Worm (Caenorhabditis elegans) whole organism, mixed stage, embryonic: ENCODE data around the gene C37C3.9.

Source experiments
- M03D4.4 ChIP-seq: sonication (generic microtip); optimal IDR thresholded peaks from 2 replicates; lab custom pipeline; 2017; ENCODE audit warnings: mild to moderate bottlenecking, missing genetic modification characterization, missing compliant biosample characterization
- bed-3 ChIP-seq: fragments of 200-800 bp; sonication (Bioruptor generic); optimal IDR thresholded peaks from 3 replicates; lab custom pipeline; 2018; ENCODE audit warnings: mild to moderate bottlenecking, missing genetic modification characterization, moderate library complexity, missing compliant biosample characterization
- blmp-1 ChIP-seq: fragments of 150-350 bp; optimal IDR thresholded peaks from 2 replicates; lab custom pipeline; 2014; ENCODE audit warnings: missing biosample characterization, missing genetic modification characterization
- ceh-43 ChIP-seq: fragments of 200-800 bp; sonication (Bioruptor generic); optimal IDR thresholded peaks from 2 replicates; lab custom pipeline; 2018; ENCODE audit warnings: mild to moderate bottlenecking, missing genetic modification characterization, moderate library complexity, missing compliant biosample characterization
- ceh-83 ChIP-seq: fragments of 200-800 bp; sonication (Bioruptor generic); optimal IDR thresholded peaks from 2 replicates; lab custom pipeline; 2018; ENCODE audit warnings: mild to moderate bottlenecking, missing genetic modification characterization, missing compliant biosample characterization
- ces-1 ChIP-seq: fragments of 150-350 bp; optimal IDR thresholded peaks from 2 replicates; lab custom pipeline; 2014; ENCODE audit warnings: missing biosample characterization, missing genetic modification reagents, missing genetic modification characterization
- cnd-1 ChIP-seq: fragments of 200-800 bp; sonication (Bioruptor generic); optimal IDR thresholded peaks from 2 replicates; lab custom pipeline; 2018; ENCODE audit warnings: mild to moderate bottlenecking, missing genetic modification characterization, missing compliant biosample characterization
- drap-1 ChIP-seq: fragments of 200-800 bp; sonication (Bioruptor generic); optimal IDR thresholded peaks from 3 replicates; lab custom pipeline; 2018; ENCODE audit warnings: mild to moderate bottlenecking, missing genetic modification characterization, missing compliant biosample characterization
- elt-1 ChIP-seq: sonication (generic microtip); optimal IDR thresholded peaks from 2 replicates; lab custom pipeline; 2017; ENCODE audit warnings: missing genetic modification characterization, mild to moderate bottlenecking, missing compliant biosample characterization, antibody characterized with exemption, moderate library complexity, borderline replicate concordance; ENCODE audit not compliant: insufficient read depth
- flh-1 ChIP-seq: fragments of 200-800 bp; sonication (Bioruptor generic); optimal IDR thresholded peaks from 2 replicates; lab custom pipeline; 2018; ENCODE audit warnings: mild to moderate bottlenecking, missing genetic modification characterization, moderate library complexity, missing compliant biosample characterization
- hlh-1 ChIP-seq: fragments of 150-350 bp; optimal IDR thresholded peaks from 2 replicates; lab custom pipeline; 2014; ENCODE audit warnings: missing biosample characterization, missing genetic modification reagents, missing genetic modification characterization
- lin-13 ChIP-seq: fragments of 150-350 bp; optimal IDR thresholded peaks from 2 replicates; lab custom pipeline; 2014; ENCODE audit warnings: missing biosample characterization, missing genetic modification characterization
- lin-32 ChIP-seq: fragments of 200-800 bp; sonication (Bioruptor generic); optimal IDR thresholded peaks from 2 replicates; lab custom pipeline; 2018; ENCODE audit warnings: mild to moderate bottlenecking, missing genetic modification characterization, missing compliant biosample characterization
- lsy-2 ChIP-seq: fragments of 150-350 bp; optimal IDR thresholded peaks from 2 replicates; lab custom pipeline; 2014; ENCODE audit warnings: missing biosample characterization, missing genetic modification characterization
- mab-5 ChIP-seq: fragments of 150-350 bp; optimal IDR thresholded peaks from 2 replicates; lab custom pipeline; 2014; ENCODE audit warnings: missing biosample characterization, missing genetic modification characterization
- mep-1 ChIP-seq: fragments of 150-350 bp; optimal IDR thresholded peaks from 2 replicates; lab custom pipeline; 2017; ENCODE audit warnings: missing biosample characterization, missing genetic modification reagents, missing genetic modification characterization, inconsistent platforms
- mls-2 ChIP-seq: sonication (generic microtip); optimal IDR thresholded peaks from 2 replicates; lab custom pipeline; 2016; ENCODE audit warnings: mild to moderate bottlenecking, missing genetic modification characterization, moderate library complexity, missing compliant biosample characterization
- nhr-12 ChIP-seq: fragments of 150-350 bp; optimal IDR thresholded peaks from 2 replicates; lab custom pipeline; 2014; ENCODE audit warnings: missing biosample characterization, missing genetic modification characterization
- nhr-2 ChIP-seq: fragments of 150-350 bp; optimal IDR thresholded peaks from 2 replicates; lab custom pipeline; 2014; ENCODE audit warnings: missing biosample characterization, missing genetic modification characterization
- nhr-237 ChIP-seq: fragments of 150-350 bp; optimal IDR thresholded peaks from 2 replicates; lab custom pipeline; 2014; ENCODE audit warnings: missing biosample characterization, missing genetic modification characterization
- nhr-28 ChIP-seq: fragments of 150-350 bp; optimal IDR thresholded peaks from 2 replicates; lab custom pipeline; 2014; ENCODE audit warnings: missing biosample characterization, missing genetic modification characterization
- nhr-76 ChIP-seq: sonication (generic microtip); optimal IDR thresholded peaks from 2 replicates; lab custom pipeline; 2017; ENCODE audit warnings: missing biosample characterization, missing genetic modification characterization
- pha-4 ChIP-seq: fragments of 150-350 bp; optimal IDR thresholded peaks from 2 replicates; lab custom pipeline; 2018; ENCODE audit warnings: missing biosample characterization, missing genetic modification reagents, missing genetic modification characterization
- sem-2 ChIP-seq: fragments of 200-800 bp; sonication (Bioruptor generic); optimal IDR thresholded peaks from 2 replicates; lab custom pipeline; 2018; ENCODE audit warnings: mild to moderate bottlenecking, missing genetic modification characterization, missing compliant biosample characterization
- tbx-8 ChIP-seq: fragments of 200-800 bp; sonication (Bioruptor generic); optimal IDR thresholded peaks from 2 replicates; lab custom pipeline; 2018; ENCODE audit warnings: mild to moderate bottlenecking, missing genetic modification characterization, moderate library complexity, missing compliant biosample characterization
- unc-39 ChIP-seq: fragments of 150-350 bp; optimal IDR thresholded peaks from 2 replicates; lab custom pipeline; 2014; ENCODE audit warnings: missing biosample characterization, missing genetic modification characterization
- unc-62 ChIP-seq: fragments of 150-350 bp; optimal IDR thresholded peaks from 2 replicates; lab custom pipeline; 2014; ENCODE audit warnings: missing biosample characterization, missing genetic modification reagents, missing genetic modification characterization
- zip-8 ChIP-seq: fragments of 150-350 bp; optimal IDR thresholded peaks from 2 replicates; lab custom pipeline; 2014; ENCODE audit warnings: missing biosample characterization, missing genetic modification characterization
- ztf-11 ChIP-seq: fragments of 150-350 bp; optimal IDR thresholded peaks from 2 replicates; lab custom pipeline; 2014; ENCODE audit warnings: missing biosample characterization, missing genetic modification characterization

C37C3.9 gene

DNA sequence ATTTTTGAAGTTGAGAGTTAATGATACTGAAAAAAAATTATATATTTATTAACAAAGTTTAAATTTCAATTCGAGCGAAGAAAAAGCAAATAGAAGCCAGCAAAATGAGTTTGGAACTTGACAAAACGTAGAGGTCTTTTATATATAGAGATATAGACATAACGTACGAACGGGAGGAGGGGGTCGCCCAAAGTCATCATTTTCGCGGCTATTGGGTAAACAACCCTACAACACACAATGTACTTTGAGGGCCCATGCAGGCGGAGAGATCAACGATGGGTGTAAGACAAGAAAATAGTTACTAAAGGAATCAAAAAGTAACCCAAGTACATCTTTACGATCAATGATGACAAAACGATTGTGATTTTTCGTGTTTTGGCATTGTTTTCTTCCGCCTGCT is 42.7 kb downstream of the C37C3.9 start, which contains the start of gene ZK742.4:
Gene ZK742.4, minus strand, starts transcription at position 35 of the 400 bp plus-strand sequence.
- TF ChIP-seq lsy-2 (no peak), lin-13 (tag; lab: Kevin White, UChicago) (no peak), hlh-1 (no peak), ceh-83 (GFP tag; lab: Kevin White, UChicago) (no peak), sem-2 (GFP tag; lab: Kevin White, UChicago) (no peak), pha-4 (tag; lab: Kevin White, UChicago) (peak; percentile 31), nhr-12 (tag; lab: Kevin White, UChicago) (no peak), nhr-237 (tag; lab: Kevin White, UChicago) (no peak)
- TF ChIP-seq, all 35 proteins: peak for 1

- TF ChIP-seq elt-1 (no peak), sem-2 (GFP tag; lab: Kevin White, UChicago) (no peak)
These were observed 43.9 kb downstream of the C37C3.9 start for ce11 chrV:7810591-7810990.

- no peak for TF ChIP-seq nhr-12 (tag; lab: Kevin White, UChicago)
- TF ChIP-seq cnd-1 (tag; lab: Kevin White, UChicago): no peak
- TF ChIP-seq blmp-1 (tag; lab: Kevin White, UChicago): no peak
- no peak for TF ChIP-seq elt-1
- TF ChIP-seq M03D4.4 (tag; lab: Kevin White, UChicago): no peak
- TF ChIP-seq ztf-11 (tag; lab: Kevin White, UChicago): no peak
- no peak for TF ChIP-seq nhr-237 (tag; lab: Kevin White, UChicago)
- TF ChIP-seq ceh-43 (GFP tag; lab: Kevin White, UChicago): no peak
- TF ChIP-seq drap-1 (GFP tag; lab: Kevin White, UChicago): no peak
- no peak for TF ChIP-seq lin-13 (tag; lab: Kevin White, UChicago)
- TF ChIP-seq mls-2 (tag; lab: Kevin White, UChicago): no peak
- no peak for TF ChIP-seq unc-39 (tag; lab: Kevin White, UChicago)
- TF ChIP-seq ces-1 (GFP tag; lab: Kevin White, UChicago): no peak
- TF ChIP-seq hlh-1: no peak
- no peak for TF ChIP-seq lsy-2
- no peak for TF ChIP-seq unc-62 (GFP tag; lab: Kevin White, UChicago)
These were observed 44.9 kb downstream of the C37C3.9 start, which contains the start of gene ZK742.3 for ce11 chrV:7809320-7810256. Gene ZK742.3 (minus strand): TSS chrV:7809912.

ce11 chrV:7808444-7808843 is 46.1 kb downstream of the C37C3.9 start:
- TF ChIP-seq nhr-76 (tag; lab: Kevin White, UChicago): no peak
- no peak for TF ChIP-seq lin-32 (GFP tag; lab: Kevin White, UChicago)
- TF ChIP-seq, all 35 proteins: peak for 0

- TF ChIP-seq nhr-28 (tag; lab: Kevin White, UChicago) (no peak), lsy-2 (no peak), blmp-1 (tag; lab: Kevin White, UChicago) (no peak), M03D4.4 (tag; lab: Kevin White, UChicago) (no peak), pha-4 (tag; lab: Kevin White, UChicago) (no peak), flh-1 (GFP tag; lab: Kevin White, UChicago) (no peak), cnd-1 (tag; lab: Kevin White, UChicago) (no peak), bed-3 (GFP tag; lab: Kevin White, UChicago) (no peak), mls-2 (tag; lab: Kevin White, UChicago) (no peak), mep-1 (tag; lab: Kevin White, UChicago) (no peak), mab-5 (tag; lab: Kevin White, UChicago) (no peak), tbx-8 (GFP tag; lab: Kevin White, UChicago) (no peak), nhr-2 (tag; lab: Kevin White, UChicago) (no peak), zip-8 (tag; lab: Kevin White, UChicago) (no peak)
These were observed 47.9 kb downstream of the C37C3.9 start for ce11 chrV:7806629-7807028.
